Fruit fly (Drosophila melanogaster) whole organism, pupa: ENCODE results near the gene Paip2.
A peak's percentile ranks its signal among the peaks of the same experiment; 100 is the strongest.

Experiments
- CG10348 ChIP-seq: fragments of 200-800 bp; sonication (Bioruptor generic); IDR thresholded peaks from 2 replicates; pipeline ENCODE4 v1.3.6; 2022; ENCODE audit warnings: missing biosample characterization, missing genetic modification characterization
- CG17806 ChIP-seq: fragments of 200-800 bp; sonication (Bioruptor generic); optimal IDR thresholded peaks from 2 replicates; lab custom pipeline; 2018; ENCODE audit warnings: missing biosample characterization, mild to moderate bottlenecking, missing genetic modification characterization, moderate library complexity
- CG34367 ChIP-seq: fragments of 200-800 bp; sonication (Bioruptor generic); optimal IDR thresholded peaks from 2 replicates; lab custom pipeline; 2018; ENCODE audit warnings: missing biosample characterization, mild to moderate bottlenecking, missing genetic modification characterization
- CG9948 ChIP-seq: fragments of 200-800 bp; sonication (Bioruptor generic); optimal IDR thresholded peaks from 2 replicates; lab custom pipeline; 2018; ENCODE audit warnings: missing biosample characterization, mild to moderate bottlenecking, missing genetic modification characterization, moderate library complexity
- Ets98B ChIP-seq: fragments of 200-800 bp; sonication (Bioruptor generic); IDR thresholded peaks from 2 replicates; pipeline ENCODE4 v1.3.6; 2022; ENCODE audit warnings: missing biosample characterization, missing genetic modification characterization
- Pif1A ChIP-seq: fragments of 200-800 bp; sonication (Bioruptor generic); optimal IDR thresholded peaks from 3 replicates; lab custom pipeline; 2016; ENCODE audit warnings: missing biosample characterization, missing genetic modification characterization
- Snoo ChIP-seq: fragments of 200-800 bp; sonication (Bioruptor generic); optimal IDR thresholded peaks from 3 replicates; lab custom pipeline; 2017; ENCODE audit warnings: missing biosample characterization, mild to moderate bottlenecking, missing genetic modification characterization, inconsistent platforms

DNA sequence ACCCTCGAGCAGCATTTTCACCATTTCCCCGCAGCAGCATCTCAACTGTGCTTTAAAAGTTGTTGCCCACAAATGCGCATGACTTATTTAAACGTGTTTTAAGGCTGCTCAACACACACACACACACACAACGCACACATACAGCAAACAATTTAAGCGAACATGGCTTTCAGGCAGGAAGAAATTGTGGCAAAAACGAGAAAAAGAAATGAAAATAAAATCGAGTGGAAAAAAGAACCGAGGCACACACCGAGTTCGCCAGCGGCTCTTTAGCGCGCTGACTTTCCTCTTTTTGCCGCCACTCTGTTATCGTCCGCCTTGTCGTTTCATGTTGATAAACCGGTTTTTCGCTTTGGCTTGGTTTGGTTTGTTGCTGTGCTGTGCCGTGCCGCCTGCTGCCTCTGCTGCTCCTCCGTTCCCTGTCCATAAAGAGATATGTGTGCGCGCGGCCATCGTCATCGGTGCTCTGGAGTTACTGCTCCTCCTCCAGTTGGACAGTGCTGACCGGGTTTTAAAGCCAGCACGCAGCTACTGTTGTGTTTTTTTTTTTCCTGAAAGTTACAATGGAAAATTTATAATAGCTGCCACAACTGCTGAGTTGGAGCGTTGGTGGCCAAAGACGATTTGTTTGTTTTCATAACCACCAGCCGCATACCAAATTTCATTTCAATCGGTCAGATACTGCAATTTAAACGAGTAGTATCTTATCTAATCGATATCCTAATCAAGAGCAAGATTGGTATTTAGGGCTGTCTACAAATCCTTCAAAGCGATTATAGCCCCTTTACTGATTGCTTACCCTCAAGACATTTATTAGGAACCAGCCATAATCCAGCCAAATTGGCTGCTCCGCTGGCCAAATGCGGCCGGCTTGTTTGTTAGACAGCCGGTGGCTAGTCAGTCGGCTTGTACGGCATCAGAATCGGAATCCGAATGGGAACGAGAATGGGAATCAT is 35.5 kb downstream of the Paip2 start:
- TF ChIP-seq Ets98B (GFP tag; lab: Robert Waterston, UW): 0 out of 2 replicates have a peak, but pooled peaks have one; percentile 17
- no peak for TF ChIP-seq CG17806
- TF ChIP-seq CG34367 (tag; lab: Kevin White, UChicago): peak; percentile 1
- no peak for TF ChIP-seq Pif1A (GFP tag; lab: Kevin White, UChicago)
- no peak for TF ChIP-seq CG9948 (tag; lab: Kevin White, UChicago)
- TF ChIP-seq Snoo (tag; lab: Kevin White, UChicago): no peak
- no peak for TF ChIP-seq CG10348
